Worm (Caenorhabditis elegans) whole organism, L1 larva: ENCODE measurements around the gene ZC449.4.

Experiments used
- C16A3.4 ChIP-seq: fragments of 150-350 bp; optimal IDR thresholded peaks from 2 replicates; lab custom pipeline; 2014; ENCODE audit warnings: missing biosample characterization, missing genetic modification characterization
- C34B4.2 ChIP-seq: sonication (generic microtip); optimal IDR thresholded peaks from 2 replicates; lab custom pipeline; 2017; ENCODE audit warnings: mild to moderate bottlenecking, missing genetic modification characterization, missing compliant biosample characterization
- F16B12.6 ChIP-seq: fragments of 150-350 bp; optimal IDR thresholded peaks from 2 replicates; lab custom pipeline; 2014; ENCODE audit warnings: missing biosample characterization, missing genetic modification characterization
- Y116A8C.19 ChIP-seq: sonication (generic microtip); optimal IDR thresholded peaks from 2 replicates; lab custom pipeline; 2016; ENCODE audit warnings: missing compliant biosample characterization, missing genetic modification characterization, borderline replicate concordance
- ceh-63 ChIP-seq: fragments of 200-800 bp; sonication (Bioruptor generic); optimal IDR thresholded peaks from 2 replicates; lab custom pipeline; 2018; ENCODE audit warnings: mild to moderate bottlenecking, missing genetic modification characterization, missing compliant biosample characterization
- ceh-90 ChIP-seq: sonication (generic microtip); optimal IDR thresholded peaks from 2 replicates; lab custom pipeline; 2016; ENCODE audit warnings: missing genetic modification characterization, missing compliant biosample characterization
- ces-1 ChIP-seq: fragments of 150-350 bp; optimal IDR thresholded peaks from 2 replicates; lab custom pipeline; 2014; ENCODE audit warnings: missing biosample characterization, missing genetic modification reagents, missing genetic modification characterization
- efl-1 ChIP-seq, 4 experiments: fragments of 150-350 bp; optimal IDR thresholded peaks in 3 of 4; peaks in 1 of 4; 1 replicate in 1 of 4; 2 replicates in 3 of 4; lab custom pipeline; 2014; ENCODE audit warnings: missing biosample characterization in 2 of 4, missing genetic modification characterization in 2 of 4, missing genetic modification reagents in 2 of 4
- egl-13 ChIP-seq: sonication (generic microtip); optimal IDR thresholded peaks from 2 replicates; lab custom pipeline; 2016; ENCODE audit warnings: missing genotype, missing genetic modification reagents, missing genetic modification characterization, missing compliant biosample characterization
- elt-2 ChIP-seq: sonication (generic microtip); optimal IDR thresholded peaks from 2 replicates; lab custom pipeline; 2016; ENCODE audit warnings: missing genetic modification characterization, mild to moderate bottlenecking, inconsistent platforms, missing compliant biosample characterization, missing genetic modification reagents
- elt-3 ChIP-seq, 6 experiments: fragments of 150-350 bp in 1 of 6; sonication (generic microtip); optimal IDR thresholded peaks; 2 replicates each; lab custom pipeline; 2017 to 2018; ENCODE audit warnings: missing biosample characterization in 6 of 6, missing genetic modification characterization in 6 of 6, inconsistent platforms in 1 of 6
- fkh-8 ChIP-seq: sonication (generic microtip); optimal IDR thresholded peaks from 2 replicates; lab custom pipeline; 2016; ENCODE audit warnings: mild to moderate bottlenecking, missing genetic modification characterization, missing compliant biosample characterization
- grh-1 ChIP-seq: fragments of 200-800 bp; sonication (Bioruptor generic); IDR thresholded peaks from 2 replicates; pipeline ENCODE4 v1.3.6; 2022; ENCODE audit warnings: missing genetic modification reagents, missing genetic modification characterization, missing compliant biosample characterization
- hlh-17 ChIP-seq: fragments of 200-800 bp; sonication (Bioruptor generic); optimal IDR thresholded peaks from 2 replicates; lab custom pipeline; 2018; ENCODE audit warnings: missing genetic modification characterization, mild to moderate bottlenecking, missing compliant biosample characterization, moderate library complexity, borderline replicate concordance
- irx-1 ChIP-seq: sonication (generic microtip); optimal IDR thresholded peaks from 2 replicates; lab custom pipeline; 2016; ENCODE audit warnings: missing genetic modification characterization, missing compliant biosample characterization
- lin-14 ChIP-seq: fragments of 200-800 bp; sonication (Bioruptor generic); optimal IDR thresholded peaks from 2 replicates; lab custom pipeline; 2018; ENCODE audit warnings: mild to moderate bottlenecking, missing genetic modification characterization, moderate library complexity, missing compliant biosample characterization
- lin-39 ChIP-seq: fragments of 150-350 bp; optimal IDR thresholded peaks from 2 replicates; lab custom pipeline; 2014; ENCODE audit warnings: missing biosample characterization, missing genetic modification reagents, missing genetic modification characterization
- lir-3 ChIP-seq: sonication (generic microtip); optimal IDR thresholded peaks from 2 replicates; lab custom pipeline; 2016; ENCODE audit warnings: mild to moderate bottlenecking, missing genetic modification characterization, moderate library complexity, missing compliant biosample characterization; ENCODE audit not compliant: poor library complexity
- mdl-1 ChIP-seq, 2 experiments: fragments of 150-350 bp; optimal IDR thresholded peaks; 2 replicates each; lab custom pipeline; 2014 to 2017; ENCODE audit warnings: missing biosample characterization in 2 of 2, missing genetic modification characterization in 2 of 2, inconsistent platforms in 1 of 2
- mep-1 ChIP-seq: fragments of 150-350 bp; optimal IDR thresholded peaks from 2 replicates; lab custom pipeline; 2014; ENCODE audit warnings: missing biosample characterization, missing genetic modification characterization
- nhr-12 ChIP-seq: sonication (generic microtip); optimal IDR thresholded peaks from 2 replicates; lab custom pipeline; 2017; ENCODE audit warnings: missing biosample characterization, missing genetic modification characterization
- nhr-19 ChIP-seq: fragments of 200-800 bp; sonication (Bioruptor generic); conservative IDR thresholded peaks from 2 replicates; pipeline ENCODE4 v1.3.6; 2022; ENCODE audit warnings: missing genetic modification characterization, missing compliant biosample characterization
- nhr-20 ChIP-seq: sonication (generic microtip); optimal IDR thresholded peaks from 2 replicates; lab custom pipeline; 2016; ENCODE audit warnings: mild to moderate bottlenecking, missing genetic modification characterization, missing compliant biosample characterization
- nhr-237 ChIP-seq: fragments of 150-350 bp; optimal IDR thresholded peaks from 2 replicates; lab custom pipeline; 2014; ENCODE audit warnings: missing biosample characterization, missing genetic modification characterization
- nhr-28 ChIP-seq: fragments of 150-350 bp; optimal IDR thresholded peaks from 2 replicates; lab custom pipeline; 2014; ENCODE audit warnings: missing biosample characterization, missing genetic modification characterization
- nhr-47 ChIP-seq: sonication (generic microtip); optimal IDR thresholded peaks from 2 replicates; lab custom pipeline; 2016; ENCODE audit warnings: mild to moderate bottlenecking, missing genetic modification characterization, moderate library complexity, missing compliant biosample characterization
- nhr-76 ChIP-seq: sonication (generic microtip); optimal IDR thresholded peaks from 2 replicates; lab custom pipeline; 2017; ENCODE audit warnings: missing biosample characterization, missing genetic modification characterization
- nhr-85 ChIP-seq: sonication (generic microtip); peaks from one replicate; lab custom pipeline; 2016; ENCODE audit warnings: missing genetic modification characterization, inconsistent platforms, missing compliant biosample characterization
- pag-3 ChIP-seq: sonication (generic microtip); optimal IDR thresholded peaks from 2 replicates; lab custom pipeline; 2017; ENCODE audit warnings: missing genetic modification characterization, mild to moderate bottlenecking, missing compliant biosample characterization, antibody characterized with exemption, borderline replicate concordance; ENCODE audit not compliant: insufficient read depth
- pax-3 ChIP-seq: fragments of 200-800 bp; sonication (Bioruptor generic); optimal IDR thresholded peaks from 2 replicates; lab custom pipeline; 2018; ENCODE audit warnings: mild to moderate bottlenecking, missing genetic modification characterization, moderate library complexity, missing compliant biosample characterization
- rnt-1 ChIP-seq: sonication (generic microtip); optimal IDR thresholded peaks from 2 replicates; lab custom pipeline; 2016; ENCODE audit warnings: mild to moderate bottlenecking, missing genetic modification characterization, moderate library complexity, missing compliant biosample characterization
- skn-1 ChIP-seq: fragments of 150-350 bp; optimal IDR thresholded peaks from 2 replicates; lab custom pipeline; 2014; ENCODE audit warnings: missing biosample characterization, missing genetic modification characterization
- snu-23 ChIP-seq: sonication (generic microtip); optimal IDR thresholded peaks from 2 replicates; lab custom pipeline; 2016; ENCODE audit warnings: missing genetic modification characterization, missing compliant biosample characterization
- sox-4 ChIP-seq: sonication (generic microtip); optimal IDR thresholded peaks from 2 replicates; lab custom pipeline; 2016; ENCODE audit warnings: missing genetic modification characterization, missing compliant biosample characterization
- swsn-7 ChIP-seq: sonication (generic microtip); optimal IDR thresholded peaks from 2 replicates; lab custom pipeline; 2016; ENCODE audit warnings: missing genetic modification characterization, missing compliant biosample characterization
- tbx-2 ChIP-seq: sonication (generic microtip); optimal IDR thresholded peaks from 2 replicates; lab custom pipeline; 2016; ENCODE audit warnings: missing genetic modification characterization, missing compliant biosample characterization
- unc-130 ChIP-seq: fragments of 150-350 bp; optimal IDR thresholded peaks from 2 replicates; lab custom pipeline; 2017; ENCODE audit warnings: missing biosample characterization, missing genetic modification characterization, inconsistent platforms
- unc-30 ChIP-seq: sonication (generic microtip); optimal IDR thresholded peaks from 2 replicates; lab custom pipeline; 2017; ENCODE audit warnings: missing biosample characterization, missing genetic modification characterization
- unc-86 ChIP-seq: sonication (generic microtip); optimal IDR thresholded peaks from 2 replicates; lab custom pipeline; 2016; ENCODE audit warnings: missing genetic modification characterization, missing compliant biosample characterization
- vab-15 ChIP-seq: sonication (generic microtip); optimal IDR thresholded peaks from 2 replicates; lab custom pipeline; 2017; ENCODE audit warnings: missing genotype, mild to moderate bottlenecking, missing genetic modification characterization, missing compliant biosample characterization
- xbp-1 ChIP-seq: sonication (generic microtip); optimal IDR thresholded peaks from 2 replicates; lab custom pipeline; 2016; ENCODE audit warnings: missing genetic modification characterization, missing compliant biosample characterization
- zip-4 ChIP-seq: fragments of 200-800 bp; sonication (Bioruptor generic); optimal IDR thresholded peaks from 2 replicates; lab custom pipeline; 2018; ENCODE audit warnings: mild to moderate bottlenecking, missing genetic modification characterization, moderate library complexity, missing compliant biosample characterization
- ztf-4 ChIP-seq: fragments of 150-350 bp; optimal IDR thresholded peaks from 2 replicates; lab custom pipeline; 2014; ENCODE audit warnings: missing biosample characterization, missing genetic modification characterization

ZC449.4 gene

ce11 chrX:5006972-5007371 lies 26.8 kb downstream of the ZC449.4 start:
- TF ChIP-seq ceh-63 (GFP tag; lab: Kevin White, UChicago) (no peak), elt-2 (tag; lab: Kevin White, UChicago) (peak; percentile 56)

ce11 chrX:5004940-5005339 lies 28.8 kb downstream of the ZC449.4 start, which contains the start of gene hsd-2:
hsd-2 (plus strand) TSS chrX:5005240.
- TF ChIP-seq vab-15 (no peak), efl-1 (optimal IDR thresholded peaks at IDR 0.05; lab: Kevin White, UChicago) (no peak), efl-1 (GFP tag; optimal IDR thresholded peaks at IDR 0.05 in 1 of 2; lab: Kevin White, UChicago) (peak in 1 of 2 experiments; percentile 56)

ce11 chrX:5004306-5004705 lies 29.5 kb downstream of the ZC449.4 start:
- peak; percentile 35 for TF ChIP-seq rnt-1 (tag; lab: Kevin White, UChicago)

ce11 chrX:4998875-4999274 lies 34.9 kb downstream of the ZC449.4 start, which contains the start of gene set-30:
set-30 (plus strand) TSS chrX:4999270.
- no peak for TF ChIP-seq hlh-17 (GFP tag; lab: Kevin White, UChicago)
- no peak for TF ChIP-seq F16B12.6 (tag; lab: Kevin White, UChicago)
- TF ChIP-seq unc-130 (tag; lab: Kevin White, UChicago): no peak
- TF ChIP-seq nhr-85 (tag; lab: Kevin White, UChicago): no peak
- TF ChIP-seq rnt-1 (tag; lab: Kevin White, UChicago): peak; percentile 17
- no peak for TF ChIP-seq nhr-28
- peak; percentile 29 for TF ChIP-seq skn-1 (tag; lab: Kevin White, UChicago)
- TF ChIP-seq lin-14 (GFP tag; lab: Kevin White, UChicago): peak; percentile 25
- TF ChIP-seq nhr-19: peak; percentile 18; the same call in 1 of the 2 replicates
- peak; percentile 1 for TF ChIP-seq zip-4 (GFP tag; lab: Kevin White, UChicago)
- TF ChIP-seq ceh-63 (GFP tag; lab: Kevin White, UChicago): no peak
- TF ChIP-seq, all 84 proteins: peak for 5

- TF ChIP-seq nhr-85 (tag; lab: Kevin White, UChicago): no peak
- TF ChIP-seq C16A3.4 (tag; lab: Kevin White, UChicago): peak; percentile 69
- no peak for TF ChIP-seq ces-1 (GFP tag; lab: Kevin White, UChicago)
- TF ChIP-seq egl-13 (tag; lab: Kevin White, UChicago): no peak
- peak; percentile 57 for TF ChIP-seq snu-23
- no peak for TF ChIP-seq nhr-28
- TF ChIP-seq C34B4.2 (tag; lab: Kevin White, UChicago): no peak
- no peak for TF ChIP-seq swsn-7 (tag; lab: Kevin White, UChicago)
- TF ChIP-seq nhr-12 (tag; lab: Kevin White, UChicago): no peak
- no peak for TF ChIP-seq lin-39
- TF ChIP-seq nhr-47 (tag; lab: Kevin White, UChicago): peak; percentile 35
- no peak for TF ChIP-seq grh-1 (GFP tag; lab: Robert Waterston, UW)
- no peak for TF ChIP-seq pag-3 (tag; lab: Kevin White, UChicago)
- TF ChIP-seq F16B12.6 (tag; lab: Kevin White, UChicago): no peak
- TF ChIP-seq ceh-90 (tag; lab: Kevin White, UChicago): no peak
- peak; percentile 6 for TF ChIP-seq nhr-20 (tag; lab: Kevin White, UChicago)
- no peak for TF ChIP-seq unc-86 (tag; lab: Kevin White, UChicago)
- peak; percentile 42 for TF ChIP-seq xbp-1 (tag; lab: Kevin White, UChicago)
- TF ChIP-seq nhr-76 (tag; lab: Kevin White, UChicago): no peak
- TF ChIP-seq vab-15: no peak
- peak in 1 of 2 experiments; percentile 36 for TF ChIP-seq mdl-1 (tag; optimal IDR thresholded peaks at IDR 0.05; lab: Kevin White, UChicago)
- TF ChIP-seq nhr-237 (tag; lab: Kevin White, UChicago): no peak
- peak; percentile 68 for TF ChIP-seq mep-1 (tag; lab: Kevin White, UChicago)
- no peak for TF ChIP-seq irx-1 (tag; lab: Kevin White, UChicago)
- TF ChIP-seq fkh-8 (tag; lab: Kevin White, UChicago): peak; percentile 17
- no peak for TF ChIP-seq ztf-4 (tag; lab: Kevin White, UChicago)
- no peak for TF ChIP-seq Y116A8C.19
- no peak for TF ChIP-seq sox-4 (tag; lab: Kevin White, UChicago)
- peak; percentile 13 for TF ChIP-seq tbx-2 (tag; lab: Kevin White, UChicago)
- TF ChIP-seq pax-3 (tag; lab: Kevin White, UChicago): no peak
- no peak for TF ChIP-seq unc-30 (tag; lab: Kevin White, UChicago)
- no peak for TF ChIP-seq lir-3
- TF ChIP-seq elt-3 (tag; optimal IDR thresholded peaks at IDR 0.05; lab: Kevin White, UChicago): no peak
Measured at ce11 chrX:4997548-4998087, 36.1 kb downstream of the ZC449.4 start, which contains the start of gene ZC8.6. ZC8.6 (minus strand) TSS chrX:4997598.
